Worm (Caenorhabditis elegans) whole organism, mixed stage, embryonic: ENCODE data around the gene T22F3.2.

Source experiments
- nhr-237 ChIP-seq: fragments of 150-350 bp; optimal IDR thresholded peaks from 2 replicates; lab custom pipeline; 2014; ENCODE audit warnings: missing biosample characterization, missing genetic modification characterization
- nhr-28 ChIP-seq: fragments of 150-350 bp; optimal IDR thresholded peaks from 2 replicates; lab custom pipeline; 2014; ENCODE audit warnings: missing biosample characterization, missing genetic modification characterization
- ztf-11 ChIP-seq: fragments of 150-350 bp; optimal IDR thresholded peaks from 2 replicates; lab custom pipeline; 2014; ENCODE audit warnings: missing biosample characterization, missing genetic modification characterization

- no peak for TF ChIP-seq nhr-28 (tag; lab: Kevin White, UChicago)
- no peak for TF ChIP-seq ztf-11 (tag; lab: Kevin White, UChicago)
- TF ChIP-seq nhr-237 = no peak
Observed at ce11 chrV:3631591-3631990, 45.2 kb downstream of the T22F3.2 start, which contains the start of gene F59B1.6.
